Fruit fly (Drosophila melanogaster): Measurements from ENCODE around the gene TrxT.

TrxT gene

DNA sequence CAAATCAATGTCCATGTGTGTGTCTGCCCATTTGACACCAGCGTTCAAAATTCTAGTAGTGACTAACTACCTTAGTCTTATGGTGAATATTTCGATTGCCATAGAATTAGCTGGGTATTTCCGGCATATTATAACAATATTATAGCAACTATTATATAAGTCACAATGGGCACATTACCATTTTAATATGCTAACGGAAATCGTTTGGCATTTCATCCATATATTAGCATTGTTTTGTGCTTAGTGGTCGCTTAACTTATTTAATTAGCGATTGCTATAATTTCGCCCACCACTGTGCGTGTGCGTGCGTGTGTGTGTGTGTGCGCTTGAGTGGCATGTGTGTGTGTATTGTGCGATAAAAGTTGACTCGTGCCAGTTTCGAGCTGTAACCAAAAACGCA lies 25.0 kb upstream of the TrxT start (continued):
- peak; percentile 29 for TF ChIP-seq CG30403 (GFP tag; optimal IDR thresholded peaks at IDR 0.05)
- TF ChIP-seq gro (GFP tag; optimal IDR thresholded peaks at IDR 0.05), result no peak
- TF ChIP-seq D19B (GFP tag; optimal IDR thresholded peaks at IDR 0.05), result peak; percentile 34
- TF ChIP-seq stwl (tag; optimal IDR thresholded peaks at IDR 0.05), result no peak
- no peak for TF ChIP-seq Eip74EF (GFP tag; optimal IDR thresholded peaks at IDR 0.05)
- peak; percentile 13 for TF ChIP-seq CG6765 (GFP tag; optimal IDR thresholded peaks at IDR 0.05)
- TF ChIP-seq cwo (GFP tag; optimal IDR thresholded peaks at IDR 0.05), result peak; percentile 56
- TF ChIP-seq HHEX (GFP tag; optimal IDR thresholded peaks at IDR 0.05), result peak; percentile 45
- TF ChIP-seq CG18476 (GFP tag; optimal IDR thresholded peaks at IDR 0.05), result peak; percentile 12
- TF ChIP-seq salm (tag; optimal IDR thresholded peaks at IDR 0.05), result no peak
- TF ChIP-seq CG13624 (GFP tag; optimal IDR thresholded peaks at IDR 0.05), result no peak
- peak; percentile 5 for TF ChIP-seq Blimp-1 (GFP tag; optimal IDR thresholded peaks at IDR 0.05)
- TF ChIP-seq CG17361 (GFP tag; IDR thresholded peaks at IDR 0.05), result peak; percentile 54; the same call in 2 of the 3 replicates
- TF ChIP-seq vvl (GFP tag; IDR thresholded peaks at IDR 0.05), result 0 out of 2 replicates have a peak, but pooled peaks have one; percentile 40
- TF ChIP-seq CG16815 (GFP tag; optimal IDR thresholded peaks at IDR 0.05), result no peak
- TF ChIP-seq odd (GFP tag; optimal IDR thresholded peaks at IDR 0.05), result peak; percentile 9
- TF ChIP-seq CG12391 (tag; optimal IDR thresholded peaks at IDR 0.05), result peak; percentile 37
- TF ChIP-seq Asciz (GFP tag; optimal IDR thresholded peaks at IDR 0.05), result peak; percentile 31
- peak; percentile 44 for TF ChIP-seq CG9727 (GFP tag; optimal IDR thresholded peaks at IDR 0.05)
- peak; percentile 76 for TF ChIP-seq CG3281 (GFP tag; optimal IDR thresholded peaks at IDR 0.05)
- TF ChIP-seq lilli (GFP tag; optimal IDR thresholded peaks at IDR 0.05), result peak; percentile 7
- peak; percentile 52 for TF ChIP-seq CG17385 (GFP tag; optimal IDR thresholded peaks at IDR 0.05)
- TF ChIP-seq CoRest (tag; optimal IDR thresholded peaks at IDR 0.05), result peak; percentile 49
- no peak for TF ChIP-seq Hr78 (GFP tag; optimal IDR thresholded peaks at IDR 0.05)
- TF ChIP-seq ham (GFP tag; IDR thresholded peaks at IDR 0.05), result no peak
- no peak for TF ChIP-seq CG32772 (GFP tag; IDR thresholded peaks at IDR 0.05)
- TF ChIP-seq HmgZ (tag; optimal IDR thresholded peaks at IDR 0.05), result peak; percentile 38
- peak in 1 of 2 experiments; percentile 64 for TF ChIP-seq Hr51 (GFP tag; optimal IDR thresholded peaks at IDR 0.05)
- TF ChIP-seq disco-r (GFP tag; optimal IDR thresholded peaks at IDR 0.05), result no peak
- peak; percentile 4 for TF ChIP-seq CG17829 (tag; optimal IDR thresholded peaks at IDR 0.05)
- peak; percentile 24 for TF ChIP-seq exex (tag; optimal IDR thresholded peaks at IDR 0.05)
- TF ChIP-seq CG18011 (GFP tag; optimal IDR thresholded peaks at IDR 0.05), result no peak
- TF ChIP-seq CG16813 (GFP tag; IDR thresholded peaks at IDR 0.05; ENCODE audit: partially characterized antibody), result no peak
- TF ChIP-seq CG8290 (GFP tag; optimal IDR thresholded peaks at IDR 0.05), result no peak
- TF ChIP-seq CG8290 (tag; optimal IDR thresholded peaks at IDR 0.05), result peak in 1 of 2 experiments; percentile 48
- TF ChIP-seq tna (GFP tag; IDR thresholded peaks at IDR 0.05; ENCODE audit: partially characterized antibody), result no peak
- peak; percentile 11 for TF ChIP-seq nerfin-1 (tag; optimal IDR thresholded peaks at IDR 0.05)
- no peak for TF ChIP-seq CG42726 (GFP tag; IDR thresholded peaks at IDR 0.05; ENCODE audit: partially characterized antibody)
- peak; percentile 1 for TF ChIP-seq CG12299 (tag; optimal IDR thresholded peaks at IDR 0.05)
- TF ChIP-seq CG31388 (GFP tag; optimal IDR thresholded peaks at IDR 0.05), result no peak
- peak; percentile 26; the same call in 1 of the 2 replicates for TF ChIP-seq E2f2 (GFP tag; IDR thresholded peaks at IDR 0.05)
- peak; percentile 5 for TF ChIP-seq CG4328 (GFP tag; optimal IDR thresholded peaks at IDR 0.05)
- no peak for TF ChIP-seq jumu (GFP tag; optimal IDR thresholded peaks at IDR 0.05)
- TF ChIP-seq fd3F (GFP tag; optimal IDR thresholded peaks at IDR 0.05), result peak; percentile 27
- no peak for TF ChIP-seq chinmo (GFP tag; IDR thresholded peaks at IDR 0.05; ENCODE audit: partially characterized antibody)
- peak; percentile 60 for TF ChIP-seq PHDP (tag; optimal IDR thresholded peaks at IDR 0.05)
- TF ChIP-seq Hmr (GFP tag; optimal IDR thresholded peaks at IDR 0.05), result peak; percentile 67
- peak; percentile 5 for TF ChIP-seq Xbp1 (GFP tag; optimal IDR thresholded peaks at IDR 0.05)
- no peak for TF ChIP-seq eyg (GFP tag; optimal IDR thresholded peaks at IDR 0.05)

All from whole organism, embryonic.